Worm (Caenorhabditis elegans): Measurements from ENCODE around the gene Y43F4B.10.
A peak's percentile ranks its signal among the peaks of the same experiment; 100 is the strongest.
"Not testable (repeated sequence)": the region's sequence is repeated elsewhere in the genome, so short reads cannot be mapped to it uniquely, and the experiment has no call there.

Gene Y43F4B.10

ce11 chrIII:13292971-13293514 is 20.8 kb upstream of the Y43F4B.10 start, which contains the start of gene set-25:
set-25 (minus strand) TSS chrIII:13293090.
- TF ChIP-seq ceh-2 (tag; optimal IDR thresholded peaks at IDR 0.05) (peak; percentile 59), ttx-3 (tag; optimal IDR thresholded peaks at IDR 0.05) (peak; percentile 52), pha-2 (tag; optimal IDR thresholded peaks at IDR 0.05) (peak; percentile 12), dmd-4 (tag; optimal IDR thresholded peaks at IDR 0.05; ENCODE audit: borderline replicate concordance) (peak; percentile 22), ceh-14 (tag; optimal IDR thresholded peaks at IDR 0.05) (peak; percentile 48), unc-3 (GFP tag; conservative IDR thresholded peaks at IDR 0.05) (peak; percentile 33; the same call in 1 of the 2 replicates), unc-3 (tag; optimal IDR thresholded peaks at IDR 0.05) (peak; percentile 8), K02D7.2 (tag; optimal IDR thresholded peaks at IDR 0.05) (peak; percentile 71), unc-86 (tag; optimal IDR thresholded peaks at IDR 0.05) (peak; percentile 50), ztf-16 (tag; optimal IDR thresholded peaks at IDR 0.05) (peak; percentile 8), elt-2 (tag; optimal IDR thresholded peaks at IDR 0.05) (peak; percentile 47), ceh-34 (tag; optimal IDR thresholded peaks at IDR 0.05) (peak; percentile 30), K09A11.1 (tag; optimal IDR thresholded peaks at IDR 0.05; ENCODE audit: insufficient read depth) (peak; percentile 45), tbx-2 (tag; optimal IDR thresholded peaks at IDR 0.05) (peak; percentile 48), C38D4.7 (GFP tag; optimal IDR thresholded peaks at IDR 0.05) (peak; percentile 22), fax-1 (tag; optimal IDR thresholded peaks at IDR 0.05) (peak; percentile 27), pat-9 (tag; optimal IDR thresholded peaks at IDR 0.05) (peak; percentile 34), zip-5 (tag; optimal IDR thresholded peaks at IDR 0.05) (peak; percentile 44), ceh-45 (GFP tag; IDR thresholded peaks at IDR 0.05) (peak; percentile 48; the same call in 1 of the 2 replicates), sox-4 (tag; optimal IDR thresholded peaks at IDR 0.05) (peak; percentile 19)

- TF ChIP-seq unc-3 (GFP tag; conservative IDR thresholded peaks at IDR 0.05) (peak; percentile 74; the same call in 1 of the 2 replicates), ceh-45 (GFP tag; IDR thresholded peaks at IDR 0.05) (peak; percentile 62; the same call in 1 of the 2 replicates)
- TF ChIP-seq unc-3 (tag; optimal IDR thresholded peaks at IDR 0.05): not testable (repeated sequence)
Measured at ce11 chrIII:13296289-13296874, 17.5 kb upstream of the Y43F4B.10 start, which contains the start of gene npp-18. npp-18 (plus strand) TSS chrIII:13296853.

- TF ChIP-seq elt-2 (tag; optimal IDR thresholded peaks at IDR 0.05): peak; percentile 51
- TF ChIP-seq syd-9 (tag; optimal IDR thresholded peaks at IDR 0.05): no peak
Measured at ce11 chrIII:13298722-13299431, 15.0 kb upstream of the Y43F4B.10 start, which contains the start of gene pgm-2. pgm-2 (plus strand) TSS chrIII:13299378.

- no peak for TF ChIP-seq ztf-16 (tag; optimal IDR thresholded peaks at IDR 0.05)
- TF ChIP-seq hlh-6 (tag; optimal IDR thresholded peaks at IDR 0.05): no peak
- no peak for TF ChIP-seq dmd-4 (tag; optimal IDR thresholded peaks at IDR 0.05; ENCODE audit: borderline replicate concordance)
- TF ChIP-seq ceh-24 (tag; optimal IDR thresholded peaks at IDR 0.05): no peak
- TF ChIP-seq sdc-2 (tag; optimal IDR thresholded peaks at IDR 0.05): no peak
- no peak for TF ChIP-seq hlh-15 (tag; optimal IDR thresholded peaks at IDR 0.05)
- no peak for TF ChIP-seq ceh-45 (GFP tag; IDR thresholded peaks at IDR 0.05)
- no peak for TF ChIP-seq hlh-8 (tag; optimal IDR thresholded peaks at IDR 0.05)
- TF ChIP-seq elt-4 (tag; optimal IDR thresholded peaks at IDR 0.05): no peak
- TF ChIP-seq mec-3 (tag; optimal IDR thresholded peaks at IDR 0.05; ENCODE audit: borderline replicate concordance): no peak
- TF ChIP-seq pha-4 (tag; optimal IDR thresholded peaks at IDR 0.05): no peak
- no peak for TF ChIP-seq hlh-13 (GFP tag; optimal IDR thresholded peaks at IDR 0.05)
- TF ChIP-seq syd-9 (tag; optimal IDR thresholded peaks at IDR 0.05): no peak
- TF ChIP-seq nfya-1 (tag; optimal IDR thresholded peaks at IDR 0.05): no peak
- TF ChIP-seq dve-1 (tag; optimal IDR thresholded peaks at IDR 0.05): no peak
- no peak for TF ChIP-seq C38D4.7 (GFP tag; optimal IDR thresholded peaks at IDR 0.05)
- TF ChIP-seq pqm-1 (tag; optimal IDR thresholded peaks at IDR 0.05): no peak
- TF ChIP-seq ets-4 (tag; optimal IDR thresholded peaks at IDR 0.05): no peak
- TF ChIP-seq C08G9.2 (tag; optimal IDR thresholded peaks at IDR 0.05): no peak
Measured at ce11 chrIII:13301983-13302382, 11.9 kb upstream of the Y43F4B.10 start.
